Fruit fly (Drosophila melanogaster) whole organism, embryonic: Measurements from ENCODE around the gene Hs6st.

Experiments used
- ATbp ChIP-seq: fragments of 200-800 bp; sonication (Bioruptor generic); optimal IDR thresholded peaks from 2 replicates; lab custom pipeline; 2017; ENCODE audit warnings: missing biosample characterization, mild to moderate bottlenecking, missing genetic modification characterization, missing genetic modification reagents
- Antp ChIP-seq: fragments of 200-800 bp; sonication (Bioruptor generic); optimal IDR thresholded peaks from 3 replicates; lab custom pipeline; 2016; ENCODE audit warnings: missing biosample characterization, missing genetic modification characterization
- Awh ChIP-seq: fragments of 200-800 bp; sonication (Bioruptor generic); IDR thresholded peaks from 2 replicates; pipeline ENCODE4, ENCODE4 v1.3.6; 2022; ENCODE audit warnings: missing biosample characterization, missing genetic modification characterization
- Blimp-1 ChIP-seq: fragments of 200-800 bp; sonication (Bioruptor generic); optimal IDR thresholded peaks from 3 replicates; lab custom pipeline; 2018; ENCODE audit warnings: missing biosample characterization, missing genetic modification characterization, mild to moderate bottlenecking, moderate library complexity, missing genetic modification reagents
- CG10267 ChIP-seq: fragments of 200-800 bp; sonication (Bioruptor generic); optimal IDR thresholded peaks from 2 replicates; lab custom pipeline; 2018; ENCODE audit warnings: missing biosample characterization, mild to moderate bottlenecking, missing genetic modification characterization, moderate library complexity
- CG10979 ChIP-seq: fragments of 200-800 bp; sonication (Bioruptor generic); optimal IDR thresholded peaks from 2 replicates; lab custom pipeline; 2018; ENCODE audit warnings: missing biosample characterization, mild to moderate bottlenecking, missing genetic modification characterization, moderate library complexity
- CG11723 ChIP-seq: fragments of 200-800 bp; sonication (Bioruptor generic); optimal IDR thresholded peaks from 2 replicates; lab custom pipeline; 2017; ENCODE audit warnings: missing biosample characterization, mild to moderate bottlenecking, missing genetic modification characterization
- CG1233 ChIP-seq: fragments of 200-800 bp; sonication (Bioruptor generic); optimal IDR thresholded peaks from 4 replicates; lab custom pipeline; 2018; ENCODE audit warnings: missing biosample characterization, mild to moderate bottlenecking, missing genetic modification characterization
- CG16863 ChIP-seq: fragments of 200-800 bp; sonication (Bioruptor generic); optimal IDR thresholded peaks from 3 replicates; lab custom pipeline; 2016; ENCODE audit warnings: missing biosample characterization, missing genetic modification characterization
- CG17802 ChIP-seq: fragments of 200-800 bp; sonication (Bioruptor generic); optimal IDR thresholded peaks from 2 replicates; lab custom pipeline; 2018; ENCODE audit warnings: missing biosample characterization, mild to moderate bottlenecking, missing genetic modification characterization, moderate library complexity
- CG30403 ChIP-seq: fragments of 200-800 bp; sonication (Bioruptor generic); optimal IDR thresholded peaks from 3 replicates; lab custom pipeline; 2016; ENCODE audit warnings: missing biosample characterization, missing genetic modification characterization
- CG32767 ChIP-seq: fragments of 200-800 bp; sonication (Bioruptor generic); IDR thresholded peaks from 2 replicates; pipeline ENCODE4 v1.3.6; 2022; ENCODE audit warnings: missing biosample characterization, missing genetic modification characterization
- CG3838 ChIP-seq: fragments of 200-800 bp; sonication (Bioruptor generic); optimal IDR thresholded peaks from 3 replicates; lab custom pipeline; 2016; ENCODE audit warnings: missing biosample characterization, missing genetic modification characterization
- CG4424 ChIP-seq: fragments of 200-800 bp; sonication (Bioruptor generic); optimal IDR thresholded peaks from 3 replicates; lab custom pipeline; 2016; ENCODE audit warnings: missing biosample characterization, missing genetic modification characterization
- CG6791 ChIP-seq: fragments of 200-800 bp; sonication (Bioruptor generic); IDR thresholded peaks from 3 replicates; pipeline ENCODE4 v1.3.6; 2022; ENCODE audit warnings: missing biosample characterization, missing genetic modification characterization; ENCODE audit not compliant: partially characterized antibody
- CG7271 ChIP-seq: fragments of 200-800 bp; sonication (Bioruptor generic); optimal IDR thresholded peaks from 2 replicates; lab custom pipeline; 2018; ENCODE audit warnings: missing biosample characterization, mild to moderate bottlenecking, missing genetic modification characterization, moderate library complexity
- CG7839 ChIP-seq: fragments of 200-800 bp; sonication (Bioruptor generic); optimal IDR thresholded peaks from 3 replicates; lab custom pipeline; 2018; ENCODE audit warnings: missing biosample characterization, mild to moderate bottlenecking, missing genetic modification characterization, moderate library complexity
- CG8924 ChIP-seq: fragments of 200-800 bp; optimal IDR thresholded peaks from 3 replicates; lab custom pipeline; 2019; ENCODE audit warnings: missing biosample characterization, mild to moderate bottlenecking, missing genetic modification characterization, moderate library complexity
- Dek ChIP-seq: fragments of 200-800 bp; sonication (Bioruptor generic); optimal IDR thresholded peaks from 3 replicates; lab custom pipeline; 2019; ENCODE audit warnings: missing biosample characterization, mild to moderate bottlenecking, missing genetic modification characterization, moderate library complexity
- Doc3 ChIP-seq: fragments of 200-800 bp; sonication (Bioruptor generic); IDR thresholded peaks from 3 replicates; pipeline ENCODE4 v1.3.6; 2022; ENCODE audit warnings: missing biosample characterization, missing genetic modification characterization; ENCODE audit not compliant: partially characterized antibody
- HmgZ ChIP-seq: fragments of 200-800 bp; sonication (Bioruptor generic); optimal IDR thresholded peaks from 2 replicates; lab custom pipeline; 2018; ENCODE audit warnings: missing biosample characterization, mild to moderate bottlenecking, missing genetic modification characterization
- Hr3 ChIP-seq: fragments of 200-800 bp; sonication (Bioruptor generic); optimal IDR thresholded peaks from 3 replicates; lab custom pipeline; 2016; ENCODE audit warnings: missing biosample characterization, missing genetic modification characterization
- MTF-1 ChIP-seq: fragments of 200-800 bp; sonication (Bioruptor generic); optimal IDR thresholded peaks from 2 replicates; lab custom pipeline; 2018; ENCODE audit warnings: missing biosample characterization, mild to moderate bottlenecking, missing genetic modification characterization, borderline replicate concordance
- Mad ChIP-seq: fragments of 200-800 bp; sonication (Bioruptor generic); optimal IDR thresholded peaks from 2 replicates; lab custom pipeline; 2016; ENCODE audit warnings: missing biosample characterization, missing genetic modification characterization
- Med ChIP-seq: fragments of 200-800 bp; sonication (Bioruptor generic); peaks from one replicate; lab custom pipeline; 2016; ENCODE audit warnings: missing biosample characterization, missing genetic modification characterization, mild to moderate bottlenecking, inconsistent platforms, moderate library complexity
- Meics ChIP-seq: fragments of 200-800 bp; sonication (Bioruptor generic); optimal IDR thresholded peaks from 2 replicates; lab custom pipeline; 2017; ENCODE audit warnings: missing biosample characterization, mild to moderate bottlenecking, missing genetic modification characterization
- Myb ChIP-seq: fragments of 200-800 bp; sonication (Bioruptor generic); optimal IDR thresholded peaks from 2 replicates; lab custom pipeline; 2016; ENCODE audit warnings: missing biosample characterization, missing genetic modification characterization
- Nf-YC ChIP-seq: fragments of 200-800 bp; optimal IDR thresholded peaks from 3 replicates; lab custom pipeline; 2019; ENCODE audit warnings: missing biosample characterization, mild to moderate bottlenecking, missing genetic modification characterization, moderate library complexity
- Oaz ChIP-seq: fragments of 200-800 bp; sonication (Bioruptor generic); IDR thresholded peaks from 2 replicates; pipeline ENCODE4 v1.3.6; 2022; ENCODE audit warnings: missing biosample characterization, missing genetic modification characterization
- Rfx ChIP-seq: fragments of 200-800 bp; sonication (Bioruptor generic); IDR thresholded peaks from 2 replicates; pipeline ENCODE4 v1.3.6; 2022; ENCODE audit warnings: missing biosample characterization, missing genetic modification characterization
- Six4 ChIP-seq: fragments of 200-800 bp; sonication (Bioruptor generic); optimal IDR thresholded peaks from 2 replicates; lab custom pipeline; 2016; ENCODE audit warnings: missing biosample characterization, missing genetic modification characterization
- Spps ChIP-seq: fragments of 200-800 bp; sonication (Bioruptor generic); optimal IDR thresholded peaks from 2 replicates; lab custom pipeline; 2018; ENCODE audit warnings: missing biosample characterization, mild to moderate bottlenecking, missing genetic modification characterization
- Tbp ChIP-seq: fragments of >200 bp; optimal IDR thresholded peaks from 2 replicates; lab custom pipeline; 2018; ENCODE audit warnings: missing biosample characterization, missing genetic modification characterization
- btn ChIP-seq: fragments of 200-800 bp; sonication (Bioruptor generic); optimal IDR thresholded peaks from 2 replicates; lab custom pipeline; 2016; ENCODE audit warnings: missing biosample characterization, missing genetic modification characterization
- cg ChIP-seq: fragments of 200-800 bp; sonication (Bioruptor generic); optimal IDR thresholded peaks from 3 replicates; lab custom pipeline; 2019; ENCODE audit warnings: missing biosample characterization, mild to moderate bottlenecking, missing genetic modification characterization, moderate library complexity
- chn ChIP-seq: fragments of 200-800 bp; sonication (Bioruptor generic); optimal IDR thresholded peaks from 2 replicates; lab custom pipeline; 2016; ENCODE audit warnings: missing biosample characterization, missing genetic modification characterization
- crc ChIP-seq: fragments of 200-800 bp; sonication (Bioruptor generic); optimal IDR thresholded peaks from 2 replicates; lab custom pipeline; 2016; ENCODE audit warnings: missing biosample characterization, missing genetic modification characterization
- disco-r ChIP-seq: fragments of 200-800 bp; sonication (Bioruptor generic); optimal IDR thresholded peaks from 2 replicates; lab custom pipeline; 2016; ENCODE audit warnings: missing biosample characterization, missing genetic modification characterization
- exex ChIP-seq: fragments of 200-800 bp; sonication (Bioruptor generic); optimal IDR thresholded peaks from 4 replicates; lab custom pipeline; 2018; ENCODE audit warnings: missing biosample characterization, mild to moderate bottlenecking, missing genetic modification characterization, moderate library complexity
- fd102C ChIP-seq: fragments of 200-800 bp; sonication (Bioruptor generic); optimal IDR thresholded peaks from 2 replicates; lab custom pipeline; 2018; ENCODE audit warnings: missing biosample characterization, mild to moderate bottlenecking, missing genetic modification characterization, moderate library complexity
- fd96Cb ChIP-seq: fragments of 200-800 bp; sonication (Bioruptor generic); optimal IDR thresholded peaks from 2 replicates; lab custom pipeline; 2018; ENCODE audit warnings: missing biosample characterization, mild to moderate bottlenecking, missing genetic modification characterization, moderate library complexity
- ftz-f1 ChIP-seq: fragments of 200-800 bp; sonication (Bioruptor generic); optimal IDR thresholded peaks from 2 replicates; lab custom pipeline; 2016; ENCODE audit warnings: missing biosample characterization, missing genetic modification characterization
- h ChIP-seq: fragments of >200 bp; optimal IDR thresholded peaks from 2 replicates; lab custom pipeline; 2017
- her ChIP-seq: fragments of 200-800 bp; sonication (Bioruptor generic); optimal IDR thresholded peaks from 2 replicates; lab custom pipeline; 2016; ENCODE audit warnings: missing biosample characterization, missing genetic modification characterization
- rib ChIP-seq: fragments of 200-800 bp; sonication (Bioruptor generic); IDR thresholded peaks from 2 replicates; pipeline ENCODE4 v1.3.6; 2022; ENCODE audit warnings: missing biosample characterization, missing genetic modification characterization
- sens ChIP-seq: fragments of 200-800 bp; sonication (Bioruptor generic); peaks from one replicate; lab custom pipeline; 2016; ENCODE audit warnings: missing biosample characterization, missing genetic modification characterization
- sna ChIP-seq: fragments of 200-800 bp; sonication (Bioruptor generic); IDR thresholded peaks from 2 replicates; pipeline ENCODE4 v1.3.6; 2022; ENCODE audit warnings: missing biosample characterization, missing genetic modification characterization; ENCODE audit not compliant: partially characterized antibody
- unc-4 ChIP-seq: fragments of 200-800 bp; sonication (Bioruptor generic); IDR thresholded peaks from 2 replicates; pipeline ENCODE4 v1.3.6; 2022; ENCODE audit warnings: missing biosample characterization, missing genetic modification characterization; ENCODE audit not compliant: partially characterized antibody

Gene Hs6st

dm6 chr3R:20027841-20028240, 19.5 kb upstream of the Hs6st start, which contains the start of the genes CG4424 and CG4854 (continued):
- no peak for TF ChIP-seq Antp (GFP tag; lab: Kevin White, UChicago)
- no peak for TF ChIP-seq CG3838 (GFP tag; lab: Kevin White, UChicago)
- TF ChIP-seq her (GFP tag; lab: Kevin White, UChicago), result no peak
- TF ChIP-seq Myb (GFP tag; lab: Kevin White, UChicago), result peak; percentile 77
- no peak for TF ChIP-seq CG8924

dm6 chr3R:20021152-20021769, 12.9 kb upstream of the Hs6st start, which contains the start of the genes PIG-L and psidin:
Gene PIG-L, minus strand, starts transcription at chr3R:20021338.
Gene psidin, plus strand, starts transcription at chr3R:20021704.
- TF ChIP-seq sna (GFP tag; lab: Robert Waterston, UW) (peak; percentile 97), Spps (tag; lab: Kevin White, UChicago) (peak; percentile 5), ATbp (peak; percentile 18), chn (GFP tag; lab: Kevin White, UChicago) (peak; percentile 84), HmgZ (peak; percentile 54), Rfx (GFP tag; lab: Robert Waterston, UW) (peak; percentile 80), CG32767 (GFP tag; lab: Robert Waterston, UW) (peak; percentile 66; the same call in 1 of the 2 replicates), Six4 (GFP tag; lab: Kevin White, UChicago) (peak; percentile 50), CG11723 (GFP tag; lab: Kevin White, UChicago) (peak; percentile 56), CG10979 (tag; lab: Kevin White, UChicago) (peak; percentile 68), rib (no peak), CG7271 (no peak), h (lab: Kevin White, UChicago) (no peak), fd102C (no peak), Hr3 (peak; percentile 87), cg (GFP tag; lab: Kevin White, UChicago) (no peak), unc-4 (peak; percentile 88), btn (GFP tag; lab: Kevin White, UChicago) (no peak), crc (GFP tag; lab: Kevin White, UChicago) (peak; percentile 30), Nf-YC (tag; lab: Kevin White, UChicago) (peak; percentile 82), CG17802 (tag; lab: Kevin White, UChicago) (no peak), CG10267 (tag; lab: Kevin White, UChicago) (peak; percentile 63), CG6791 (GFP tag; lab: Robert Waterston, UW) (peak; percentile 93), exex (tag; lab: Kevin White, UChicago) (peak; percentile 43), ftz-f1 (GFP tag; lab: Kevin White, UChicago) (no peak), Meics (GFP tag; lab: Kevin White, UChicago) (peak; percentile 75), fd96Cb (peak; percentile 72), CG30403 (GFP tag; lab: Kevin White, UChicago) (peak; percentile 94), Med (GFP tag; lab: Kevin White, UChicago) (peak; percentile 96), Mad (GFP tag; lab: Kevin White, UChicago) (peak; percentile 83), Blimp-1 (GFP tag; lab: Kevin White, UChicago) (no peak), sens (peak; percentile 97), Dek (tag; lab: Kevin White, UChicago) (peak; percentile 78), Oaz (GFP tag; lab: Robert Waterston, UW) (peak; percentile 51; the same call in 1 of the 2 replicates), MTF-1 (GFP tag; lab: Kevin White, UChicago) (no peak), CG1233 (GFP tag; lab: Kevin White, UChicago) (peak; percentile 69), Tbp (GFP tag; lab: Kevin White, UChicago) (no peak), Awh (GFP tag; lab: Robert Waterston, UW) (0 out of 2 replicates have a peak, but pooled peaks have one; percentile 21), CG4424 (GFP tag; lab: Kevin White, UChicago) (peak; percentile 96), Doc3 (peak; percentile 97), disco-r (GFP tag; lab: Kevin White, UChicago) (peak; percentile 24), CG7839 (tag; lab: Kevin White, UChicago) (peak; percentile 88), CG16863 (GFP tag; lab: Kevin White, UChicago) (peak; percentile 82)
